Fruit fly (Drosophila melanogaster) Kc167 (cell line): ENCODE data around the gene bdwf.

Experiments
- Sin3A ChIP-seq: fragments of >200 bp; optimal IDR thresholded peaks from 2 replicates; lab custom pipeline; 2018; ENCODE audit warnings: missing external identifiers
- insv ChIP-seq: fragments of >200 bp; optimal IDR thresholded peaks from 3 replicates; lab custom pipeline; 2018; ENCODE audit warnings: missing external identifiers
- ttk ChIP-seq: sonication (Bioruptor generic); optimal IDR thresholded peaks from 2 replicates; lab custom pipeline; 2017; ENCODE audit warnings: missing external identifiers

DNA sequence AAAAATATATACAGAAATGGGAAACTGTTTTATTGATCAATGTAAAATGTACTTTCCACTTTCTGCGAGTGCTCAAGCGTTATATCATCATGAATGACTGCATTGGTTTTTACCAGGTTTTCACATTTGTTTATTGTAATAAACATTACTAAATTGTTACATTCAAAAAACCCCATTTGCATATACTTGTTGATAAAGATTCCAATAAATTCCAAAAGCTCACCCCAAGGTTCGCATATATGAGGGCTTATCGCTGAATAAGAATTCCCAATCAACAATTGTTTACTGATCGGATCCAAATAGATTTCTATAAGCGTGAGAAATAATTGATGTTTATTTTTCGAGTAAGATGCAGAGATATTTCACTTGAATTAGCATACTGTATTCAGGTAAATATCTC lies 39.5 kb downstream of the bdwf start:
- TF ChIP-seq ttk (lab: Kevin White, UChicago) (no peak), Sin3A (lab: Kevin White, UChicago) (no peak), insv (lab: Kevin White, UChicago) (no peak)
